Worm (Caenorhabditis elegans) whole organism, L1 larva: Measurements from ENCODE around the gene F32H5.4.

Experiments used
- aha-1 ChIP-seq: fragments of 150-350 bp; optimal IDR thresholded peaks from 2 replicates; lab custom pipeline; 2014; ENCODE audit warnings: missing biosample characterization, missing genetic modification characterization
- blmp-1 ChIP-seq: fragments of 150-350 bp; optimal IDR thresholded peaks from 2 replicates; lab custom pipeline; 2014; ENCODE audit warnings: missing biosample characterization, missing genetic modification characterization
- dpl-1 ChIP-seq, 3 experiments: fragments of 150-350 bp in 2 of 3; sonication (generic microtip) in 1 of 3; optimal IDR thresholded peaks; 2 replicates each; lab custom pipeline; 2014 to 2017; ENCODE audit warnings: missing biosample characterization in 3 of 3, missing genetic modification characterization in 3 of 3, missing genetic modification reagents in 3 of 3
- fos-1 ChIP-seq: fragments of 150-350 bp; optimal IDR thresholded peaks from 2 replicates; lab custom pipeline; 2014; ENCODE audit warnings: missing biosample characterization, missing genetic modification characterization
- nhr-11 ChIP-seq: fragments of 150-350 bp; optimal IDR thresholded peaks from 2 replicates; lab custom pipeline; 2014; ENCODE audit warnings: missing biosample characterization, missing genetic modification characterization
- nhr-19 ChIP-seq: fragments of 200-800 bp; sonication (Bioruptor generic); conservative IDR thresholded peaks from 2 replicates; pipeline ENCODE4 v1.3.6; 2022; ENCODE audit warnings: missing genetic modification characterization, missing compliant biosample characterization
- nhr-20 ChIP-seq: sonication (generic microtip); optimal IDR thresholded peaks from 2 replicates; lab custom pipeline; 2016; ENCODE audit warnings: mild to moderate bottlenecking, missing genetic modification characterization, missing compliant biosample characterization
- nhr-76 ChIP-seq: sonication (generic microtip); optimal IDR thresholded peaks from 2 replicates; lab custom pipeline; 2017; ENCODE audit warnings: missing biosample characterization, missing genetic modification characterization
- nhr-77 ChIP-seq: fragments of 150-350 bp; optimal IDR thresholded peaks from 2 replicates; lab custom pipeline; 2014; ENCODE audit warnings: missing biosample characterization, missing genetic modification characterization
- rnt-1 ChIP-seq: sonication (generic microtip); optimal IDR thresholded peaks from 2 replicates; lab custom pipeline; 2016; ENCODE audit warnings: mild to moderate bottlenecking, missing genetic modification characterization, moderate library complexity, missing compliant biosample characterization
- unc-130 ChIP-seq: fragments of 150-350 bp; optimal IDR thresholded peaks from 2 replicates; lab custom pipeline; 2017; ENCODE audit warnings: missing biosample characterization, missing genetic modification characterization, inconsistent platforms
- unc-30 ChIP-seq: sonication (generic microtip); optimal IDR thresholded peaks from 2 replicates; lab custom pipeline; 2017; ENCODE audit warnings: missing biosample characterization, missing genetic modification characterization
- unc-62 ChIP-seq: fragments of 150-350 bp; optimal IDR thresholded peaks from 2 replicates; lab custom pipeline; 2014; ENCODE audit warnings: missing biosample characterization, missing genetic modification reagents, missing genetic modification characterization

ce11 chrV:13409089-13409488 lies 48.7 kb downstream of the F32H5.4 start:
- TF ChIP-seq dpl-1 (GFP tag; optimal IDR thresholded peaks at IDR 0.05; lab: Kevin White, UChicago) (peak; percentile 80 to 96 (median 88)), unc-62 (no peak), unc-130 (no peak), fos-1 (tag; lab: Kevin White, UChicago) (no peak), nhr-76 (tag; lab: Kevin White, UChicago) (no peak), rnt-1 (tag; lab: Kevin White, UChicago) (peak; percentile 82), nhr-11 (no peak), nhr-20 (tag; lab: Kevin White, UChicago) (peak; percentile 61), unc-30 (tag; lab: Kevin White, UChicago) (no peak), nhr-77 (tag; lab: Kevin White, UChicago) (no peak), aha-1 (tag; lab: Kevin White, UChicago) (no peak), nhr-19 (GFP tag; lab: Robert Waterston, UW) (peak; percentile 54), blmp-1 (peak; percentile 43)
